Worm (Caenorhabditis elegans): ENCODE results near the gene dos-3.

- no peak for TF ChIP-seq him-1 (tag; optimal IDR thresholded peaks at IDR 0.05)
- no peak for TF ChIP-seq dao-5 (tag; optimal IDR thresholded peaks at IDR 0.05)
- no peak for TF ChIP-seq W03F9.2 (tag; optimal IDR thresholded peaks at IDR 0.05)
Observed at ce11 chrIII:794984-795596, 44.3 kb downstream of the dos-3 start, which contains the start of gene trpp-11.

Data from whole organism, L4/young adult.